Fruit fly (Drosophila melanogaster) whole organism, prepupa: ENCODE results near the gene Dhfr.

Experiments
- CG10631 ChIP-seq: fragments of 200-800 bp; sonication (Bioruptor generic); optimal IDR thresholded peaks from 2 replicates; lab custom pipeline; 2016; ENCODE audit warnings: missing biosample characterization, missing genetic modification characterization
- CG11294 ChIP-seq: fragments of 200-800 bp; sonication (Bioruptor generic); IDR thresholded peaks from 2 replicates; pipeline ENCODE4 v1.3.6; 2022; ENCODE audit warnings: missing biosample characterization, missing genetic modification characterization
- CG11762 ChIP-seq: fragments of 200-800 bp; sonication (Bioruptor generic); optimal IDR thresholded peaks from 3 replicates; lab custom pipeline; 2016; ENCODE audit warnings: missing biosample characterization, missing genetic modification characterization; ENCODE audit not compliant: insufficient read depth
- CG11902 ChIP-seq: fragments of 200-800 bp; sonication (Bioruptor generic); optimal IDR thresholded peaks from 3 replicates; lab custom pipeline; 2016; ENCODE audit warnings: missing biosample characterization, missing genetic modification characterization
- CG15336 ChIP-seq: fragments of 200-800 bp; sonication (Bioruptor generic); IDR thresholded peaks from 2 replicates; pipeline ENCODE4 v1.3.6; 2022; ENCODE audit warnings: missing biosample characterization, missing genetic modification characterization
- CG1621 ChIP-seq: fragments of 200-800 bp; sonication (Bioruptor generic); optimal IDR thresholded peaks from 3 replicates; lab custom pipeline; 2018; ENCODE audit warnings: missing biosample characterization, mild to moderate bottlenecking, missing genetic modification characterization
- CG3032 ChIP-seq: fragments of 200-800 bp; optimal IDR thresholded peaks from 2 replicates; lab custom pipeline; 2019; ENCODE audit warnings: missing biosample characterization, mild to moderate bottlenecking, missing genetic modification characterization, moderate library complexity
- CG31627 ChIP-seq: fragments of 200-800 bp; sonication (Bioruptor generic); optimal IDR thresholded peaks from 3 replicates; lab custom pipeline; 2016; ENCODE audit warnings: missing biosample characterization, missing genetic modification characterization
- CG34406 ChIP-seq: fragments of 200-800 bp; sonication (Bioruptor generic); optimal IDR thresholded peaks from 3 replicates; lab custom pipeline; 2016; ENCODE audit warnings: missing biosample characterization, missing genetic modification characterization
- CG3919 ChIP-seq: fragments of 200-800 bp; sonication (Bioruptor generic); optimal IDR thresholded peaks from 3 replicates; lab custom pipeline; 2016; ENCODE audit warnings: missing biosample characterization, missing genetic modification characterization
- CG4318 ChIP-seq: fragments of 200-800 bp; sonication (Bioruptor generic); optimal IDR thresholded peaks from 3 replicates; lab custom pipeline; 2017; ENCODE audit warnings: missing biosample characterization, mild to moderate bottlenecking, missing genetic modification characterization
- CG6163 ChIP-seq: fragments of 200-800 bp; sonication (Bioruptor generic); IDR thresholded peaks from 3 replicates; pipeline ENCODE4 v1.3.6; 2022; ENCODE audit warnings: missing biosample characterization, missing genetic modification characterization
- CG6276 ChIP-seq: fragments of 200-800 bp; sonication (Bioruptor generic); optimal IDR thresholded peaks from 2 replicates; lab custom pipeline; 2017; ENCODE audit warnings: missing biosample characterization, mild to moderate bottlenecking, missing genetic modification characterization
- CG6792 ChIP-seq: fragments of 200-800 bp; sonication (Bioruptor generic); optimal IDR thresholded peaks from 3 replicates; lab custom pipeline; 2016; ENCODE audit warnings: missing biosample characterization, missing genetic modification characterization
- CG6808 ChIP-seq: fragments of 200-800 bp; sonication (Bioruptor generic); optimal IDR thresholded peaks from 3 replicates; lab custom pipeline; 2017; ENCODE audit warnings: missing biosample characterization, missing genetic modification characterization, mild to moderate bottlenecking, moderate library complexity, missing genetic modification reagents
- CG6854 ChIP-seq: fragments of 200-800 bp; sonication (Bioruptor generic); optimal IDR thresholded peaks from 2 replicates; lab custom pipeline; 2017; ENCODE audit warnings: missing biosample characterization, mild to moderate bottlenecking, missing genetic modification characterization
- CG7368 ChIP-seq: fragments of 200-800 bp; sonication (Bioruptor generic); optimal IDR thresholded peaks from 3 replicates; lab custom pipeline; 2016; ENCODE audit warnings: missing biosample characterization, missing genetic modification characterization
- CG8119 ChIP-seq: fragments of 200-800 bp; sonication (Bioruptor generic); IDR thresholded peaks from 3 replicates; pipeline ENCODE4 v1.3.6; 2022; ENCODE audit warnings: missing biosample characterization, missing genetic modification characterization
- CG8319 ChIP-seq: fragments of 200-800 bp; sonication (Bioruptor generic); optimal IDR thresholded peaks from 3 replicates; lab custom pipeline; 2016; ENCODE audit warnings: missing biosample characterization, missing genetic modification characterization
- CG8632 ChIP-seq: fragments of 200-800 bp; sonication (Bioruptor generic); optimal IDR thresholded peaks from 3 replicates; lab custom pipeline; 2016; ENCODE audit warnings: missing biosample characterization, missing genetic modification characterization
- Eip78C ChIP-seq: fragments of 200-800 bp; sonication (Bioruptor generic); peaks from one replicate; lab custom pipeline; 2016; ENCODE audit warnings: missing biosample characterization, missing genetic modification characterization
- Eip93F ChIP-seq: fragments of 200-800 bp; sonication (Bioruptor generic); optimal IDR thresholded peaks from 2 replicates; lab custom pipeline; 2016; ENCODE audit warnings: missing biosample characterization, mild to moderate bottlenecking, missing genetic modification characterization
- Ets96B ChIP-seq: fragments of 200-800 bp; optimal IDR thresholded peaks from 2 replicates; lab custom pipeline; 2019; ENCODE audit warnings: missing biosample characterization, mild to moderate bottlenecking, missing genetic modification characterization, moderate library complexity
- Gug ChIP-seq: fragments of 200-800 bp; sonication (Bioruptor generic); IDR thresholded peaks from 2 replicates; pipeline ENCODE4 v1.3.6; 2022; ENCODE audit warnings: missing biosample characterization, missing genetic modification characterization
- Hr38 ChIP-seq: sonication (Bioruptor generic); optimal IDR thresholded peaks from 2 replicates; lab custom pipeline; 2016; ENCODE audit warnings: missing biosample characterization, missing genetic modification characterization
- Lpt ChIP-seq: fragments of 200-800 bp; sonication (Bioruptor generic); optimal IDR thresholded peaks from 3 replicates; lab custom pipeline; 2016; ENCODE audit warnings: missing biosample characterization, missing genetic modification characterization
- Met ChIP-seq: fragments of 200-800 bp; sonication (Bioruptor generic); optimal IDR thresholded peaks from 3 replicates; lab custom pipeline; 2016; ENCODE audit warnings: missing biosample characterization, missing genetic modification characterization
- OdsH ChIP-seq: fragments of 200-800 bp; sonication (Bioruptor generic); optimal IDR thresholded peaks from 3 replicates; lab custom pipeline; 2016; ENCODE audit warnings: missing biosample characterization, missing genetic modification characterization
- Sox102F ChIP-seq: fragments of 200-800 bp; sonication (Bioruptor generic); optimal IDR thresholded peaks from 2 replicates; lab custom pipeline; 2016; ENCODE audit warnings: missing biosample characterization, mild to moderate bottlenecking, missing genetic modification characterization
- Sox15 ChIP-seq: fragments of 200-800 bp; sonication (Bioruptor generic); optimal IDR thresholded peaks from 3 replicates; lab custom pipeline; 2016; ENCODE audit warnings: missing biosample characterization, missing genetic modification characterization
- achi ChIP-seq: fragments of 200-800 bp; sonication (Bioruptor generic); optimal IDR thresholded peaks from 3 replicates; lab custom pipeline; 2016; ENCODE audit warnings: missing biosample characterization, missing genetic modification characterization
- acj6 ChIP-seq: fragments of 200-800 bp; sonication (Bioruptor generic); optimal IDR thresholded peaks from 3 replicates; lab custom pipeline; 2016; ENCODE audit warnings: missing biosample characterization, missing genetic modification characterization
- cyc ChIP-seq: fragments of 200-800 bp; sonication (Bioruptor generic); optimal IDR thresholded peaks from 3 replicates; lab custom pipeline; 2016; ENCODE audit warnings: missing biosample characterization, missing genetic modification characterization
- dac ChIP-seq: fragments of 200-800 bp; sonication (Bioruptor generic); optimal IDR thresholded peaks from 2 replicates; lab custom pipeline; 2017; ENCODE audit warnings: missing biosample characterization, mild to moderate bottlenecking, missing genetic modification characterization
- dsx ChIP-seq: fragments of 200-800 bp; optimal IDR thresholded peaks from 3 replicates; lab custom pipeline; 2019; ENCODE audit warnings: missing biosample characterization, mild to moderate bottlenecking, missing genetic modification characterization, moderate library complexity; ENCODE audit not compliant: poor library complexity, severe bottlenecking
- eg ChIP-seq: fragments of 200-800 bp; sonication (Bioruptor generic); IDR thresholded peaks from 3 replicates; pipeline ENCODE4 v1.3.6; 2022; ENCODE audit warnings: missing biosample characterization, missing genetic modification characterization
- esn ChIP-seq: fragments of 200-800 bp; sonication (Bioruptor generic); optimal IDR thresholded peaks from 2 replicates; lab custom pipeline; 2016; ENCODE audit warnings: missing biosample characterization, mild to moderate bottlenecking, missing genetic modification characterization, moderate library complexity
- fd59A ChIP-seq: fragments of 200-800 bp; sonication (Bioruptor generic); optimal IDR thresholded peaks from 2 replicates; lab custom pipeline; 2017; ENCODE audit warnings: missing biosample characterization, mild to moderate bottlenecking, missing genetic modification characterization, missing genetic modification reagents
- fd85E ChIP-seq: fragments of 200-800 bp; sonication (Bioruptor generic); optimal IDR thresholded peaks from 3 replicates; lab custom pipeline; 2016; ENCODE audit warnings: missing biosample characterization, missing genetic modification characterization
- fkh ChIP-seq: fragments of 200-800 bp; sonication (Bioruptor generic); optimal IDR thresholded peaks from 3 replicates; lab custom pipeline; 2017; ENCODE audit warnings: missing biosample characterization, mild to moderate bottlenecking, missing genetic modification characterization, moderate library complexity
- lz ChIP-seq: fragments of 200-800 bp; sonication (Bioruptor generic); optimal IDR thresholded peaks from 3 replicates; lab custom pipeline; 2016; ENCODE audit warnings: missing biosample characterization, missing genetic modification characterization
- net ChIP-seq: fragments of 200-800 bp; sonication (Bioruptor generic); optimal IDR thresholded peaks from 3 replicates; lab custom pipeline; 2016; ENCODE audit warnings: missing biosample characterization, missing genetic modification characterization
- pdm3 ChIP-seq: fragments of 200-800 bp; sonication (Bioruptor generic); optimal IDR thresholded peaks from 3 replicates; lab custom pipeline; 2016; ENCODE audit warnings: missing biosample characterization, missing genetic modification characterization
- salr ChIP-seq, 2 experiments: fragments of 200-800 bp; sonication (Bioruptor generic); optimal IDR thresholded peaks; 3 replicates each; lab custom pipeline; 2016 to 2018; ENCODE audit warnings: missing biosample characterization in 2 of 2, missing genetic modification characterization in 2 of 2, mild to moderate bottlenecking in 1 of 2
- spab ChIP-seq: fragments of 200-800 bp; sonication (Bioruptor generic); optimal IDR thresholded peaks from 2 replicates; lab custom pipeline; 2017; ENCODE audit warnings: missing biosample characterization, mild to moderate bottlenecking, missing genetic modification characterization, missing genetic modification reagents
- svp ChIP-seq: fragments of 200-800 bp; sonication (Bioruptor generic); peaks from one replicate; lab custom pipeline; 2016; ENCODE audit warnings: missing biosample characterization, missing genetic modification characterization
- topi ChIP-seq: fragments of 200-800 bp; sonication (Bioruptor generic); optimal IDR thresholded peaks from 3 replicates; lab custom pipeline; 2016; ENCODE audit warnings: missing biosample characterization, missing genetic modification characterization
- vri ChIP-seq: fragments of 200-800 bp; sonication (Bioruptor generic); optimal IDR thresholded peaks from 3 replicates; lab custom pipeline; 2016; ENCODE audit warnings: missing biosample characterization, mild to moderate bottlenecking, missing genetic modification characterization

Gene Dhfr

dm6 chr3R:16496209-16496608 lies 15.2 kb downstream of the Dhfr start (continued):
- TF ChIP-seq CG6854 (GFP tag; lab: Kevin White, UChicago) (no peak), CG3919 (GFP tag; lab: Kevin White, UChicago) (peak; percentile 74), Eip93F (GFP tag; lab: Kevin White, UChicago) (no peak), CG34406 (GFP tag; lab: Kevin White, UChicago) (peak; percentile 2), fd85E (no peak), esn (GFP tag; lab: Kevin White, UChicago) (no peak), CG1621 (tag; lab: Kevin White, UChicago) (peak; percentile 11), lz (GFP tag; lab: Kevin White, UChicago) (peak; percentile 26), fkh (GFP tag; lab: Kevin White, UChicago) (no peak), CG31627 (GFP tag; lab: Kevin White, UChicago) (no peak)

DNA sequence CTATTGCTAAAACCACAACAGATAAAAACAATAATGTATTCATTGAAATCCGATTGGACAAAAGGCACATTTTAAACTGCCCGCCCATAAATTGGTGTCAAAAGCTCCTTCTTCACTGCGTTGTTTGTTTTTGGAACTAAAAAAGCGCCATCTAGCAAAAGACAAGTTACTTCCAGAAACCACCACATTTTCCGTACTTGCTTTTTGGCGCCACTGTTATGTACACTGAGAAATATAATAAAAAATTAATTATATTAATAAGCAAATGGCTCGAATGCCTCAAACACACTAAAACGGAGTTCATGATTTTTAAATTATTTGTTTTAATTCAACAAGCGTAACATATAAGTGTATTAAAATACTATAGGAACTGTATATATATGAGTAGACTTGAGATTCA lies 16.4 kb downstream of the Dhfr start:
- TF ChIP-seq salr (GFP tag; optimal IDR thresholded peaks at IDR 0.05; lab: Kevin White, UChicago), result peak in 1 of 2 experiments; percentile 41
- TF ChIP-seq cyc (GFP tag; lab: Kevin White, UChicago), result peak; percentile 78
- peak; percentile 77 for TF ChIP-seq Met (GFP tag; lab: Kevin White, UChicago)
- no peak for TF ChIP-seq CG6854 (GFP tag; lab: Kevin White, UChicago)
- TF ChIP-seq Hr38 (GFP tag; lab: Kevin White, UChicago), result no peak
- TF ChIP-seq CG3032 (tag; lab: Kevin White, UChicago), result peak; percentile 76
- peak; percentile 31 for TF ChIP-seq spab
- TF ChIP-seq CG15336 (GFP tag; lab: Robert Waterston, UW), result peak; percentile 76
- TF ChIP-seq Sox15 (GFP tag; lab: Kevin White, UChicago), result peak; percentile 22
- peak; percentile 74; the same call in 2 of the 3 replicates for TF ChIP-seq CG8119 (GFP tag; lab: Robert Waterston, UW)
- peak; percentile 79 for TF ChIP-seq svp (GFP tag; lab: Kevin White, UChicago)
- TF ChIP-seq fkh (GFP tag; lab: Kevin White, UChicago), result no peak
- TF ChIP-seq CG11762 (GFP tag; lab: Kevin White, UChicago), result peak; percentile 47
- TF ChIP-seq pdm3, result peak; percentile 70
- TF ChIP-seq topi (GFP tag; lab: Kevin White, UChicago), result peak; percentile 61
- TF ChIP-seq vri (GFP tag; lab: Kevin White, UChicago), result no peak
- TF ChIP-seq OdsH (GFP tag; lab: Kevin White, UChicago), result peak; percentile 74
- TF ChIP-seq CG8632 (GFP tag; lab: Kevin White, UChicago), result peak; percentile 67
- peak; percentile 30 for TF ChIP-seq fd59A
- TF ChIP-seq eg (GFP tag; lab: Robert Waterston, UW), result peak; percentile 90
- no peak for TF ChIP-seq Eip93F (GFP tag; lab: Kevin White, UChicago)
- peak; percentile 60 for TF ChIP-seq Ets96B (tag; lab: Kevin White, UChicago)
- peak; percentile 20 for TF ChIP-seq CG6808
- TF ChIP-seq acj6 (GFP tag; lab: Kevin White, UChicago), result peak; percentile 61
- peak; percentile 60 for TF ChIP-seq CG1621 (tag; lab: Kevin White, UChicago)
- peak; percentile 66 for TF ChIP-seq CG11294
- TF ChIP-seq CG34406 (GFP tag; lab: Kevin White, UChicago), result peak; percentile 73
- TF ChIP-seq dac (GFP tag; lab: Kevin White, UChicago), result peak; percentile 49
- peak; percentile 77 for TF ChIP-seq CG31627 (GFP tag; lab: Kevin White, UChicago)
- peak; percentile 44 for TF ChIP-seq CG8319
- peak; percentile 34 for TF ChIP-seq CG7368 (GFP tag; lab: Kevin White, UChicago)
- TF ChIP-seq Gug (GFP tag; lab: Robert Waterston, UW), result peak; percentile 65
- TF ChIP-seq lz (GFP tag; lab: Kevin White, UChicago), result peak; percentile 77
- no peak for TF ChIP-seq fd85E
- peak; percentile 26 for TF ChIP-seq Lpt (GFP tag; lab: Kevin White, UChicago)
- peak; percentile 69 for TF ChIP-seq achi
- TF ChIP-seq CG10631, result peak; percentile 70
- peak; percentile 56 for TF ChIP-seq Sox102F
- peak; percentile 65 for TF ChIP-seq CG6276 (GFP tag; lab: Kevin White, UChicago)
- TF ChIP-seq esn (GFP tag; lab: Kevin White, UChicago), result peak; percentile 78
- TF ChIP-seq CG6163 (GFP tag; lab: Robert Waterston, UW), result peak; percentile 87
- peak; percentile 93 for TF ChIP-seq Eip78C (GFP tag; lab: Kevin White, UChicago)
- TF ChIP-seq CG4318 (GFP tag; lab: Kevin White, UChicago), result peak; percentile 16
- TF ChIP-seq net (GFP tag; lab: Kevin White, UChicago), result peak; percentile 70
- peak; percentile 35 for TF ChIP-seq CG11902 (GFP tag; lab: Kevin White, UChicago)
- peak; percentile 39 for TF ChIP-seq dsx (GFP tag; lab: Kevin White, UChicago)
- peak; percentile 58 for TF ChIP-seq CG6792 (GFP tag; lab: Kevin White, UChicago)
